Fruit fly (Drosophila melanogaster): ENCODE data around the gene CG43074.
A peak's percentile ranks its signal among the peaks of the same experiment; 100 is the strongest.

CG43074 gene

dm6 chr3L:3472786-3473185 is 11.7 kb downstream of the CG43074 start (continued):
- no peak for TF ChIP-seq hbn (GFP tag; IDR thresholded peaks at IDR 0.05; ENCODE audit: partially characterized antibody)
- TF ChIP-seq CG3995 (GFP tag; optimal IDR thresholded peaks at IDR 0.05): no peak
- TF ChIP-seq Ravus (GFP tag; IDR thresholded peaks at IDR 0.05): no peak; the same call in 1 of the 2 replicates
- peak; percentile 56 for TF ChIP-seq CG3847 (GFP tag; IDR thresholded peaks at IDR 0.05)
- peak; percentile 89 for TF ChIP-seq CG34376 (GFP tag; optimal IDR thresholded peaks at IDR 0.05)
- peak; percentile 78 for TF ChIP-seq CG9817 (tag; optimal IDR thresholded peaks at IDR 0.05)
- peak; percentile 45 for TF ChIP-seq CG7786 (GFP tag; optimal IDR thresholded peaks at IDR 0.05)
- TF ChIP-seq sna (GFP tag; IDR thresholded peaks at IDR 0.05; ENCODE audit: partially characterized antibody): no peak
- peak; percentile 81 for TF ChIP-seq unpg (GFP tag; optimal IDR thresholded peaks at IDR 0.05)
- peak; percentile 45; the same call in 1 of the 2 replicates for TF ChIP-seq E2f2 (GFP tag; IDR thresholded peaks at IDR 0.05)
- peak; percentile 48 for TF ChIP-seq CG10979 (tag; optimal IDR thresholded peaks at IDR 0.05)
- TF ChIP-seq schlank (tag; optimal IDR thresholded peaks at IDR 0.05): peak; percentile 79
- TF ChIP-seq abd-A (tag; optimal IDR thresholded peaks at IDR 0.05): peak; percentile 35
- no peak for TF ChIP-seq CG14667 (GFP tag; IDR thresholded peaks at IDR 0.05)
- TF ChIP-seq Hand (GFP tag; optimal IDR thresholded peaks at IDR 0.05): peak; percentile 91
- peak; percentile 72 for TF ChIP-seq fd3F (GFP tag; optimal IDR thresholded peaks at IDR 0.05)
- TF ChIP-seq da (GFP tag; optimal IDR thresholded peaks at IDR 0.05): no peak
- no peak for TF ChIP-seq eve (GFP tag; optimal IDR thresholded peaks at IDR 0.05)
- peak; percentile 96 for TF ChIP-seq Med (GFP tag)
- TF ChIP-seq CG6765 (GFP tag; optimal IDR thresholded peaks at IDR 0.05): peak; percentile 79
- peak; percentile 79 for TF ChIP-seq gem (tag; optimal IDR thresholded peaks at IDR 0.05)
- TF ChIP-seq NC2α (GFP tag; optimal IDR thresholded peaks at IDR 0.05): peak; percentile 47
- peak; percentile 78 for TF ChIP-seq CG11456 (GFP tag; IDR thresholded peaks at IDR 0.05)
- TF ChIP-seq CG15601 (tag; optimal IDR thresholded peaks at IDR 0.05): peak; percentile 28
- peak; percentile 61 for TF ChIP-seq gro (GFP tag; optimal IDR thresholded peaks at IDR 0.05)
- no peak for TF ChIP-seq crol (GFP tag; IDR thresholded peaks at IDR 0.05)
- TF ChIP-seq fd102C (GFP tag; optimal IDR thresholded peaks at IDR 0.05): no peak
- peak; percentile 5 for TF ChIP-seq ewg (GFP tag; optimal IDR thresholded peaks at IDR 0.05)
- TF ChIP-seq Atf-2 (GFP tag; optimal IDR thresholded peaks at IDR 0.05): peak; percentile 15
- peak; percentile 72 for TF ChIP-seq Fer2 (tag; optimal IDR thresholded peaks at IDR 0.05)
- TF ChIP-seq PHDP (tag; optimal IDR thresholded peaks at IDR 0.05): peak; percentile 88
- TF ChIP-seq CG13624 (GFP tag; optimal IDR thresholded peaks at IDR 0.05): peak; percentile 57
- peak; percentile 68 for TF ChIP-seq CoRest (tag; optimal IDR thresholded peaks at IDR 0.05)
- peak; percentile 58 for TF ChIP-seq Antp (GFP tag; optimal IDR thresholded peaks at IDR 0.05)
- no peak for TF ChIP-seq croc (GFP tag; conservative IDR thresholded peaks at IDR 0.05)
- TF ChIP-seq run (tag; optimal IDR thresholded peaks at IDR 0.05): peak; percentile 20
- 0 out of 2 replicates have a peak, but pooled peaks have one; percentile 47 for TF ChIP-seq Awh (GFP tag; IDR thresholded peaks at IDR 0.05)
- TF ChIP-seq D19A (tag; optimal IDR thresholded peaks at IDR 0.05): peak; percentile 52
- TF ChIP-seq Atf3 (GFP tag; optimal IDR thresholded peaks at IDR 0.05): no peak
- TF ChIP-seq BtbVII (GFP tag; optimal IDR thresholded peaks at IDR 0.05): peak; percentile 85
- peak; percentile 63 for TF ChIP-seq Oli (tag; optimal IDR thresholded peaks at IDR 0.05)
- TF ChIP-seq btn (GFP tag; optimal IDR thresholded peaks at IDR 0.05): no peak
- peak; percentile 63 for TF ChIP-seq Side (GFP tag; optimal IDR thresholded peaks at IDR 0.05)
- TF ChIP-seq sr (GFP tag; IDR thresholded peaks at IDR 0.05): no peak
- peak; percentile 32 for TF ChIP-seq Nf-YB (GFP tag; optimal IDR thresholded peaks at IDR 0.05)
- TF ChIP-seq HLH3B (GFP tag; IDR thresholded peaks at IDR 0.05): peak; percentile 68
- TF ChIP-seq ranshi (GFP tag; IDR thresholded peaks at IDR 0.05): peak; percentile 82
- peak; percentile 85 for TF ChIP-seq CG6813 (GFP tag; optimal IDR thresholded peaks at IDR 0.05)
- no peak for TF ChIP-seq CG13123 (GFP tag; optimal IDR thresholded peaks at IDR 0.05)
- no peak for TF ChIP-seq jing (GFP tag; optimal IDR thresholded peaks at IDR 0.05)
- TF ChIP-seq tx (GFP tag; optimal IDR thresholded peaks at IDR 0.05): peak; percentile 3
